Worm (Caenorhabditis elegans): Measurements from ENCODE around the gene C34F6.12.

ce11 chrX:11268970-11269369, 42.5 kb upstream of the C34F6.12 start, which contains the start of gene C03A3.3:
- TF ChIP-seq snpc-4 (tag; optimal IDR thresholded peaks at IDR 0.05) (no peak), M03D4.4 (tag; optimal IDR thresholded peaks at IDR 0.05) (no peak), bed-3 (GFP tag; optimal IDR thresholded peaks at IDR 0.05) (no peak), nhr-28 (tag; optimal IDR thresholded peaks at IDR 0.05) (no peak)
